Worm (Caenorhabditis elegans) whole organism, L2 larva: Measurements from ENCODE around the gene mps-2.

Source experiments
- C34F6.9 ChIP-seq: fragments of 150-350 bp; optimal IDR thresholded peaks from 2 replicates; lab custom pipeline; 2014; ENCODE audit warnings: missing biosample characterization, missing genetic modification characterization
- F13H6.1 ChIP-seq: sonication (generic microtip); optimal IDR thresholded peaks from 2 replicates; lab custom pipeline; 2016; ENCODE audit warnings: missing genetic modification characterization, missing compliant biosample characterization
- Y55F3AM.14 ChIP-seq: fragments of 200-800 bp; sonication (Bioruptor generic); optimal IDR thresholded peaks from 2 replicates; lab custom pipeline; 2018; ENCODE audit warnings: mild to moderate bottlenecking, missing genetic modification characterization, missing compliant biosample characterization
- dmd-4 ChIP-seq: sonication (generic microtip); optimal IDR thresholded peaks from 2 replicates; lab custom pipeline; 2017; ENCODE audit warnings: missing biosample characterization, missing genetic modification characterization
- gmeb-1 ChIP-seq: fragments of 150-350 bp; optimal IDR thresholded peaks from 2 replicates; lab custom pipeline; 2014; ENCODE audit warnings: missing biosample characterization, missing genetic modification characterization
- lin-13 ChIP-seq: fragments of 150-350 bp; optimal IDR thresholded peaks from 2 replicates; lab custom pipeline; 2014; ENCODE audit warnings: missing biosample characterization, missing genetic modification reagents, missing genetic modification characterization
- lin-39 ChIP-seq: fragments of 150-350 bp; optimal IDR thresholded peaks from 2 replicates; lab custom pipeline; 2014; ENCODE audit warnings: missing biosample characterization, missing genetic modification reagents, missing genetic modification characterization
- mbf-1 ChIP-seq: sonication (generic microtip); optimal IDR thresholded peaks from 2 replicates; lab custom pipeline; 2017; ENCODE audit warnings: missing biosample characterization, missing genetic modification characterization
- nhr-10 ChIP-seq: sonication (generic microtip); optimal IDR thresholded peaks from 2 replicates; lab custom pipeline; 2017; ENCODE audit warnings: missing biosample characterization, missing genetic modification characterization
- nhr-129 ChIP-seq: fragments of 150-350 bp; optimal IDR thresholded peaks from 2 replicates; lab custom pipeline; 2014; ENCODE audit warnings: missing biosample characterization, missing genetic modification characterization
- nhr-23 ChIP-seq: fragments of 150-350 bp; optimal IDR thresholded peaks from 2 replicates; lab custom pipeline; 2014; ENCODE audit warnings: missing biosample characterization, missing genetic modification reagents, missing genetic modification characterization
- nhr-237 ChIP-seq: fragments of 150-350 bp; optimal IDR thresholded peaks from 2 replicates; lab custom pipeline; 2014; ENCODE audit warnings: missing biosample characterization, missing genetic modification characterization
- nhr-25 ChIP-seq: fragments of 150-350 bp; sonication (generic microtip); optimal IDR thresholded peaks from 3 replicates; lab custom pipeline; 2014; ENCODE audit warnings: missing biosample characterization, missing genetic modification characterization
- sma-3 ChIP-seq: sonication (generic microtip); optimal IDR thresholded peaks from 2 replicates; lab custom pipeline; 2016; ENCODE audit warnings: missing genetic modification reagents, missing genetic modification characterization, missing compliant biosample characterization
- unc-39 ChIP-seq: fragments of 150-350 bp; optimal IDR thresholded peaks from 2 replicates; lab custom pipeline; 2014; ENCODE audit warnings: missing biosample characterization, missing genetic modification characterization
- zag-1 ChIP-seq: fragments of 150-350 bp; optimal IDR thresholded peaks from 2 replicates; lab custom pipeline; 2014; ENCODE audit warnings: missing biosample characterization, missing genetic modification characterization
- ztf-11 ChIP-seq: sonication (generic microtip); optimal IDR thresholded peaks from 2 replicates; lab custom pipeline; 2017; ENCODE audit warnings: missing biosample characterization, missing genetic modification characterization
- ztf-4 ChIP-seq: fragments of 150-350 bp; optimal IDR thresholded peaks from 2 replicates; lab custom pipeline; 2014; ENCODE audit warnings: missing biosample characterization, missing genetic modification characterization

Gene mps-2

DNA sequence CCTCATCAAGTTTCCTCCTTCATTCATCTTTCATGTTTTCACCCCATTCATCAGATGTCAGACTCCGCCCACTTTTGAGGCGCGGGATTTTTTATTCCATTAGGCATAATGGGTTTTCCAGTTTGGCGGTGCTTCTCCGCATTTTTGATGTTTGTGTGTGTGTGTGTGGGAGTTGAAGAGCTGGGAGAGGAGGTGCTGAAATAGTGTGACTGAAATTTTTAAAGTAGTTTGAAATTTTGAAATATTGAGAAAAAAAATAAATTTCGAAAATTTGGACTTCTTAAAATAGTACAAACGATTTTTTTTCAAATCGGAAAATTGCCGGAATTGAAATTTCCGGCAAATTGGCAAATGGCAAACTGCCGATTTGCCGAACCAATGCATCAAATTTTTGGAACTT is 48.4 kb downstream of the mps-2 start, which contains the start of gene scc-2:
scc-2 (minus strand) TSS at position 101 of the 400 bp plus-strand sequence.
- TF ChIP-seq mbf-1 (tag; lab: Kevin White, UChicago) (no peak), lin-39 (tag; lab: Kevin White, UChicago) (no peak), C34F6.9 (tag; lab: Kevin White, UChicago) (no peak), nhr-129 (tag; lab: Kevin White, UChicago) (no peak), ztf-4 (tag; lab: Kevin White, UChicago) (no peak), Y55F3AM.14 (GFP tag; lab: Kevin White, UChicago) (no peak), lin-13 (GFP tag; lab: Kevin White, UChicago) (no peak), unc-39 (no peak), nhr-25 (no peak), nhr-10 (tag; lab: Kevin White, UChicago) (no peak), zag-1 (tag; lab: Kevin White, UChicago) (no peak), gmeb-1 (tag; lab: Kevin White, UChicago) (no peak), sma-3 (GFP tag; lab: Kevin White, UChicago) (no peak), ztf-11 (no peak), dmd-4 (tag; lab: Kevin White, UChicago) (no peak), nhr-237 (no peak), nhr-23 (tag; lab: Kevin White, UChicago) (no peak), F13H6.1 (tag; lab: Kevin White, UChicago) (no peak)
